Worm (Caenorhabditis elegans) whole organism, late embryonic: Measurements from ENCODE around the gene egl-43.

Experiments
- C38D4.7 ChIP-seq: fragments of 200-800 bp; sonication (Bioruptor generic); optimal IDR thresholded peaks from 2 replicates; lab custom pipeline; 2018; ENCODE audit warnings: mild to moderate bottlenecking, missing genetic modification characterization, moderate library complexity, missing compliant biosample characterization
- F13H6.1 ChIP-seq: sonication (generic microtip); optimal IDR thresholded peaks from 2 replicates; lab custom pipeline; 2016; ENCODE audit warnings: missing genetic modification characterization, missing compliant biosample characterization
- K09A11.1 ChIP-seq: sonication (generic microtip); optimal IDR thresholded peaks from 2 replicates; lab custom pipeline; 2017; ENCODE audit warnings: antibody characterized with exemption, mild to moderate bottlenecking, missing genetic modification characterization, missing compliant biosample characterization; ENCODE audit not compliant: insufficient read depth
- Y22D7AL.16 ChIP-seq: sonication (generic microtip); optimal IDR thresholded peaks from 2 replicates; lab custom pipeline; 2016; ENCODE audit warnings: missing genetic modification characterization, missing compliant biosample characterization
- ahr-1 ChIP-seq: sonication (generic microtip); optimal IDR thresholded peaks from 2 replicates; lab custom pipeline; 2016; ENCODE audit warnings: missing genetic modification characterization, missing compliant biosample characterization
- ceh-19 ChIP-seq: fragments of 200-800 bp; sonication (Bioruptor generic); optimal IDR thresholded peaks from 2 replicates; lab custom pipeline; 2018; ENCODE audit warnings: mild to moderate bottlenecking, missing genetic modification characterization, missing compliant biosample characterization
- ceh-22 ChIP-seq: sonication (generic microtip); optimal IDR thresholded peaks from 2 replicates; lab custom pipeline; 2017; ENCODE audit warnings: missing biosample characterization, missing genetic modification characterization
- ceh-31 ChIP-seq: sonication (generic microtip); optimal IDR thresholded peaks from 2 replicates; lab custom pipeline; 2016; ENCODE audit warnings: missing genetic modification characterization, missing compliant biosample characterization
- ceh-34 ChIP-seq: sonication (generic microtip); optimal IDR thresholded peaks from 2 replicates; lab custom pipeline; 2016; ENCODE audit warnings: mild to moderate bottlenecking, missing genetic modification characterization, missing compliant biosample characterization
- ceh-48 ChIP-seq: sonication (generic microtip); optimal IDR thresholded peaks from 2 replicates; lab custom pipeline; 2016; ENCODE audit warnings: missing genetic modification characterization, inconsistent platforms, missing compliant biosample characterization
- ceh-9 ChIP-seq: sonication (generic microtip); optimal IDR thresholded peaks from 2 replicates; lab custom pipeline; 2016; ENCODE audit warnings: mild to moderate bottlenecking, missing genetic modification characterization, inconsistent platforms, missing compliant biosample characterization
- dmd-4 ChIP-seq: sonication (generic microtip); optimal IDR thresholded peaks from 2 replicates; lab custom pipeline; 2016; ENCODE audit warnings: borderline replicate concordance, missing genetic modification characterization, missing compliant biosample characterization
- elt-4 ChIP-seq: sonication (generic microtip); optimal IDR thresholded peaks from 2 replicates; lab custom pipeline; 2016; ENCODE audit warnings: missing genetic modification characterization, missing compliant biosample characterization
- eyg-1 ChIP-seq: sonication (generic microtip); optimal IDR thresholded peaks from 2 replicates; lab custom pipeline; 2016; ENCODE audit warnings: missing genotype, missing genetic modification characterization, missing compliant biosample characterization
- gmeb-2 ChIP-seq: sonication (generic microtip); optimal IDR thresholded peaks from 2 replicates; lab custom pipeline; 2016; ENCODE audit warnings: missing genetic modification characterization, inconsistent platforms, missing compliant biosample characterization
- hlh-30 ChIP-seq: sonication (generic microtip); optimal IDR thresholded peaks from 2 replicates; lab custom pipeline; 2017; ENCODE audit warnings: antibody characterized with exemption, missing genetic modification characterization, missing compliant biosample characterization; ENCODE audit not compliant: insufficient read depth
- lim-6 ChIP-seq: sonication (generic microtip); optimal IDR thresholded peaks from 2 replicates; lab custom pipeline; 2016; ENCODE audit warnings: missing genetic modification characterization, missing compliant biosample characterization
- lin-11 ChIP-seq: fragments of 200-800 bp; sonication (Bioruptor generic); optimal IDR thresholded peaks from 2 replicates; lab custom pipeline; 2018; ENCODE audit warnings: mild to moderate bottlenecking, missing genetic modification characterization, missing compliant biosample characterization
- madf-2 ChIP-seq: sonication (generic microtip); optimal IDR thresholded peaks from 2 replicates; lab custom pipeline; 2017; ENCODE audit warnings: missing genetic modification characterization, missing compliant biosample characterization
- nfya-1 ChIP-seq: sonication (generic microtip); optimal IDR thresholded peaks from 2 replicates; lab custom pipeline; 2017; ENCODE audit warnings: missing genetic modification characterization, mild to moderate bottlenecking, missing compliant biosample characterization, antibody characterized with exemption, moderate library complexity
- nhr-11 ChIP-seq: fragments of 150-350 bp; optimal IDR thresholded peaks from 2 replicates; lab custom pipeline; 2014; ENCODE audit warnings: missing biosample characterization, missing genetic modification characterization
- npax-4 ChIP-seq: sonication (generic microtip); optimal IDR thresholded peaks from 2 replicates; lab custom pipeline; 2016; ENCODE audit warnings: missing genetic modification characterization, missing compliant biosample characterization
- pag-3 ChIP-seq: sonication (generic microtip); optimal IDR thresholded peaks from 2 replicates; lab custom pipeline; 2016; ENCODE audit warnings: missing compliant biosample characterization, missing genetic modification characterization, borderline replicate concordance
- pat-9 ChIP-seq: fragments of 200-800 bp; sonication (Bioruptor generic); optimal IDR thresholded peaks from 2 replicates; lab custom pipeline; 2018; ENCODE audit warnings: mild to moderate bottlenecking, missing genetic modification characterization, moderate library complexity, missing compliant biosample characterization
- pax-1 ChIP-seq: fragments of 150-350 bp; optimal IDR thresholded peaks from 2 replicates; lab custom pipeline; 2014; ENCODE audit warnings: missing biosample characterization, missing genetic modification characterization
- pha-4 ChIP-seq: fragments of 150-350 bp; optimal IDR thresholded peaks from 2 replicates; lab custom pipeline; 2018; ENCODE audit warnings: missing biosample characterization, missing genetic modification reagents, missing genetic modification characterization
- pqm-1 ChIP-seq: sonication (generic microtip); optimal IDR thresholded peaks from 2 replicates; lab custom pipeline; 2016; ENCODE audit warnings: missing genetic modification characterization, missing compliant biosample characterization
- ref-2 ChIP-seq: sonication (generic microtip); optimal IDR thresholded peaks from 2 replicates; lab custom pipeline; 2016; ENCODE audit warnings: missing genetic modification characterization, missing compliant biosample characterization
- rnt-1 ChIP-seq: sonication (generic microtip); optimal IDR thresholded peaks from 2 replicates; lab custom pipeline; 2016; ENCODE audit warnings: missing genetic modification characterization, missing compliant biosample characterization
- sox-4 ChIP-seq: sonication (generic microtip); optimal IDR thresholded peaks from 2 replicates; lab custom pipeline; 2017; ENCODE audit warnings: mild to moderate bottlenecking, missing genetic modification characterization, inconsistent platforms, missing compliant biosample characterization
- syd-9 ChIP-seq: sonication (generic microtip); optimal IDR thresholded peaks from 2 replicates; lab custom pipeline; 2016; ENCODE audit warnings: mild to moderate bottlenecking, missing genetic modification characterization, moderate library complexity, missing compliant biosample characterization
- tbx-2 ChIP-seq: sonication (generic microtip); optimal IDR thresholded peaks from 2 replicates; lab custom pipeline; 2016; ENCODE audit warnings: missing genetic modification characterization, missing compliant biosample characterization
- tbx-7 ChIP-seq: sonication (generic microtip); optimal IDR thresholded peaks from 2 replicates; lab custom pipeline; 2016; ENCODE audit warnings: missing genotype, missing genetic modification characterization, missing compliant biosample characterization
- unc-42 ChIP-seq: sonication (generic microtip); optimal IDR thresholded peaks from 2 replicates; lab custom pipeline; 2016; ENCODE audit warnings: missing genotype, missing genetic modification characterization, missing compliant biosample characterization
- zip-5 ChIP-seq: sonication (generic microtip); optimal IDR thresholded peaks from 2 replicates; lab custom pipeline; 2016; ENCODE audit warnings: missing genetic modification characterization, missing compliant biosample characterization
- ztf-16 ChIP-seq: sonication (generic microtip); optimal IDR thresholded peaks from 2 replicates; lab custom pipeline; 2017; ENCODE audit warnings: missing genetic modification characterization, missing compliant biosample characterization

The egl-43 gene

DNA sequence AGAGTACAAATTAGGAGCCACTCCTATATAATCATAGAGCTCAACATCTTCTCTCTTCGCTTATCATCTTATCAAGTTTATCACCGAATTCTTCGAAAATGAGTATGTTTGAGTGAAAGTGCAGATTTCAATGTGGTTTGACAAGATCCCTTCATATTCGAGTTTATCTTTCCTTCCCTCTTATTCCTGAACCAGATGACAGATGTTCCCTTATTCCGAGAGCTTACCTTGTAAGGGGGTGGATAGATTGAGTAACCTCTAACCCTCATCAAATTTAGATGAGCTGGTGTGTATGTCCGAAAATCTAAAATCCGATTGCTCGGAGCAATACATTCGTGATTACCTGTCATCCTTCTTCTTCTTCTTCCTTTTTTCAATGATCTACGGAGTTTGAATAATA, 6.3 kb upstream of the egl-43 start:
- TF ChIP-seq zip-5 (tag; lab: Kevin White, UChicago) (no peak), ceh-22 (tag; lab: Kevin White, UChicago) (no peak)
- TF ChIP-seq, all 69 proteins: peak for 0

DNA sequence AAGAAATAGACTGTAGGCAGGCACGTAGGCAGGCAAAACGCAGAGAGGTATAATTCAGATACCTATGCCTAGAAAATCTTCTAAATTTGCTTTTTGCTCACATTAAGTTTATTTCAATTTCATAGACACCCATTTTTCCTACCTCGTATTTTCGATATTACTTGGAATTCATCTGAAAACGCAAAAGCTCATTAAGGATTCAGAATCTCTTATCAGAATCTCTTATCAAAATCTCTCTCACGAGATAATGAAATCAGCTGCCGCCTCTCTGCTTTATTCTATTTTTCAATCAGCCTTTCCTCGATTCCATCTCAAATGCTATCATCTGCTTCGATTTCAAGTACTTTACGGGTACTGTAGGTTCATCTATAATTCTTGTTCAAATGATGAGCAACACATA, 3.1 kb upstream of the egl-43 start:
- TF ChIP-seq eyg-1, result no peak
- TF ChIP-seq lin-11 (tag; lab: Kevin White, UChicago), result no peak
- no peak for TF ChIP-seq nhr-11 (tag; lab: Kevin White, UChicago)
- no peak for TF ChIP-seq dmd-4
- TF ChIP-seq madf-2 (tag; lab: Kevin White, UChicago), result no peak
- no peak for TF ChIP-seq K09A11.1 (tag; lab: Kevin White, UChicago)
- no peak for TF ChIP-seq F13H6.1 (tag; lab: Kevin White, UChicago)
- no peak for TF ChIP-seq pag-3
- TF ChIP-seq ceh-48 (tag; lab: Kevin White, UChicago), result no peak
- no peak for TF ChIP-seq pat-9 (tag; lab: Kevin White, UChicago)
- no peak for TF ChIP-seq ceh-34 (tag; lab: Kevin White, UChicago)
- TF ChIP-seq ztf-16 (tag; lab: Kevin White, UChicago), result no peak
- no peak for TF ChIP-seq pax-1 (tag; lab: Kevin White, UChicago)
- TF ChIP-seq nfya-1, result no peak
- TF ChIP-seq ceh-19 (GFP tag; lab: Kevin White, UChicago), result no peak
- TF ChIP-seq tbx-7, result no peak

ce11 chrII:9956116-9956515, 1.1 kb downstream of the egl-43 start:
- no peak for TF ChIP-seq gmeb-2
- no peak for TF ChIP-seq dmd-4

DNA sequence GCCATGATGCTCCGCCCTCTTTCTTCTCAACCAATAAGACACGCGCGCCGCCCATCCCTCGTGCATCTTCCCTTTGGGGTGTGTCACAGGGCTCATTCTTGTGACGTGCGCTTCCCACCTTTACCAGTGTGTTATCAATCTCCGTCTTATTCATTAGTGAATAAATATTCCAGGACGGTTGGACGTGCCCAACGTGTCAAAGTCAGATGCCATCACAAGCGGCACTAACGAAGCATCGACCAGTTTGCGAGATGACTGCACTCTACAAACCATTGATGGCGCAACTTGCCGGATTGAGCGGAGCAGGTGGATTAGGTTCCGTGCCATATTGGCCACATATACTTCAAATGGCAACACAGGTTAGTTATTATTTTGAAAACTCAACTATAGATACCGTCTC, 5.1 kb downstream of the egl-43 start:
- TF ChIP-seq nfya-1 (peak; percentile 23), hlh-30 (tag; lab: Kevin White, UChicago) (peak; percentile 36), C38D4.7 (GFP tag; lab: Kevin White, UChicago) (no peak), ceh-22 (tag; lab: Kevin White, UChicago) (no peak), npax-4 (tag; lab: Kevin White, UChicago) (no peak), madf-2 (tag; lab: Kevin White, UChicago) (no peak), tbx-2 (tag; lab: Kevin White, UChicago) (peak; percentile 12), ref-2 (tag; lab: Kevin White, UChicago) (peak; percentile 10)

DNA sequence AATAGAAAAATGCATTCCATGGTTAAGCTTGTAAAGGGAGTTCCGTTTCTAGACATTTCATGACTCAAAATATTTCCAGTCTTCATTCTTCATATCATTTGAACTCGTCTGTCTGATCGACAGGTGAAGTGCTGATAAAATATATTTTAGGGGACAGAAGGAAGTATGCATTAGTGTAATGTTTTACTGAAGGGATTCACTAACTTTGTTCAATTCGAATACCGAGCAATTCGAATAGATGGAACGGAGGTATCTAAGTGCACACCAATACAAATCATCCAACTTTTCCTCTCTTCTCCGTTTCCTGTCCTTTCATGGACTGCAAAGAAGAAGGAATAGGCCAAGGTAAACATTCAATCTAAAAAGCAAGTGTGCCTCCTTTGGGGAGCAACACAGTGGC, 8.8 kb downstream of the egl-43 start:
- TF ChIP-seq madf-2 (tag; lab: Kevin White, UChicago) (no peak), dmd-4 (no peak), hlh-30 (tag; lab: Kevin White, UChicago) (no peak), elt-4 (no peak), ceh-19 (GFP tag; lab: Kevin White, UChicago) (no peak), nhr-11 (tag; lab: Kevin White, UChicago) (no peak), ceh-9 (tag; lab: Kevin White, UChicago) (no peak), syd-9 (tag; lab: Kevin White, UChicago) (no peak), lim-6 (no peak), Y22D7AL.16 (tag; lab: Kevin White, UChicago) (no peak), rnt-1 (tag; lab: Kevin White, UChicago) (no peak), ahr-1 (no peak), nfya-1 (no peak), unc-42 (no peak), ceh-31 (tag; lab: Kevin White, UChicago) (no peak), pha-4 (tag; lab: Kevin White, UChicago) (no peak), pqm-1 (tag; lab: Kevin White, UChicago) (no peak), gmeb-2 (no peak), tbx-2 (tag; lab: Kevin White, UChicago) (no peak), sox-4 (tag; lab: Kevin White, UChicago) (no peak)
